Worm (Caenorhabditis elegans) whole organism, L4 larva: ENCODE data around the gene wdr-60.

Experiments
- F10B5.3 ChIP-seq: sonication (generic microtip); optimal IDR thresholded peaks from 2 replicates; lab custom pipeline; 2016; ENCODE audit warnings: mild to moderate bottlenecking, missing genetic modification characterization, missing compliant biosample characterization
- F49E8.2 ChIP-seq: sonication (generic microtip); optimal IDR thresholded peaks from 2 replicates; lab custom pipeline; 2016; ENCODE audit warnings: missing compliant biosample characterization, mild to moderate bottlenecking, missing genetic modification characterization, borderline replicate concordance
- R02D3.7 ChIP-seq: fragments of 150-350 bp; sonication (generic microtip); optimal IDR thresholded peaks from 3 replicates; lab custom pipeline; 2014; ENCODE audit warnings: missing biosample characterization, missing genetic modification characterization
- T20F7.1 ChIP-seq: fragments of 200-800 bp; sonication (Bioruptor generic); optimal IDR thresholded peaks from 2 replicates; lab custom pipeline; 2018; ENCODE audit warnings: mild to moderate bottlenecking, missing genetic modification characterization, missing compliant biosample characterization
- Y105C5A.15 ChIP-seq: fragments of 200-800 bp; sonication (Bioruptor generic); IDR thresholded peaks from 2 replicates; pipeline ENCODE4 v1.3.6; 2022; ENCODE audit warnings: missing genetic modification characterization, missing compliant biosample characterization
- Y48G9A.11 ChIP-seq: fragments of 200-800 bp; sonication (Bioruptor generic); IDR thresholded peaks from 2 replicates; pipeline ENCODE4 v1.3.6; 2022; ENCODE audit warnings: missing genetic modification reagents, missing genetic modification characterization, missing compliant biosample characterization
- Y75B8A.6 ChIP-seq: fragments of 200-800 bp; sonication (Bioruptor generic); IDR thresholded peaks from 2 replicates; pipeline ENCODE4 v1.3.6; 2022; ENCODE audit warnings: missing genetic modification reagents, missing genetic modification characterization, missing compliant biosample characterization
- ZK337.2 ChIP-seq: fragments of 200-800 bp; sonication (Bioruptor generic); IDR thresholded peaks from 2 replicates; pipeline ENCODE4 v1.3.6; 2022; ENCODE audit warnings: missing genetic modification reagents, missing genetic modification characterization, missing compliant biosample characterization
- ama-1 ChIP-seq: fragments of 150-350 bp; optimal IDR thresholded peaks from 2 replicates; lab custom pipeline; 2014; ENCODE audit warnings: inconsistent platforms, mixed read lengths
- arid-1 ChIP-seq: fragments of 200-800 bp; sonication (Bioruptor generic); conservative IDR thresholded peaks from 2 replicates; pipeline ENCODE4 v1.3.6; 2022; ENCODE audit warnings: missing genetic modification reagents, missing genetic modification characterization, missing compliant biosample characterization
- ceh-20 ChIP-seq: fragments of 200-800 bp; sonication (Bioruptor generic); IDR thresholded peaks from 2 replicates; pipeline ENCODE4 v1.3.6; 2022; ENCODE audit warnings: missing genetic modification reagents, missing genetic modification characterization, missing compliant biosample characterization
- ceh-32 ChIP-seq: sonication (generic microtip); optimal IDR thresholded peaks from 2 replicates; lab custom pipeline; 2016; ENCODE audit warnings: mild to moderate bottlenecking, missing genetic modification characterization, missing compliant biosample characterization; ENCODE audit not compliant: poor library complexity
- ceh-82 ChIP-seq: sonication (generic microtip); optimal IDR thresholded peaks from 2 replicates; lab custom pipeline; 2017; ENCODE audit warnings: missing biosample characterization, missing genetic modification characterization
- cey-2 ChIP-seq: sonication (generic microtip); optimal IDR thresholded peaks from 3 replicates; lab custom pipeline; 2017; ENCODE audit warnings: missing genetic modification characterization, mild to moderate bottlenecking, missing compliant biosample characterization, antibody characterized with exemption, borderline replicate concordance; ENCODE audit not compliant: insufficient read depth
- ctbp-1 ChIP-seq: fragments of 200-800 bp; sonication (Bioruptor generic); IDR thresholded peaks from 2 replicates; pipeline ENCODE4 v1.3.6; 2022; ENCODE audit warnings: missing genetic modification reagents, missing genetic modification characterization, missing compliant biosample characterization
- daf-16 ChIP-seq, 3 experiments: sonication (generic microtip); optimal IDR thresholded peaks; 2 replicates each; lab custom pipeline; 2016 to 2017; ENCODE audit warnings: missing genetic modification characterization in 3 of 3, missing genetic modification reagents in 3 of 3, mild to moderate bottlenecking in 2 of 3, missing compliant biosample characterization in 2 of 3, missing biosample characterization in 1 of 3, moderate library complexity in 1 of 3
- daf-8 ChIP-seq: fragments of 200-800 bp; sonication (Bioruptor generic); IDR thresholded peaks from 2 replicates; pipeline ENCODE4 v1.3.6; 2022; ENCODE audit warnings: missing genetic modification characterization, missing compliant biosample characterization
- dmd-9 ChIP-seq: fragments of 200-800 bp; sonication (Bioruptor generic); IDR thresholded peaks from 2 replicates; pipeline ENCODE4 v1.3.6; 2022; ENCODE audit warnings: missing genetic modification reagents, missing genetic modification characterization, missing compliant biosample characterization
- dpl-1 ChIP-seq: fragments of 150-350 bp; optimal IDR thresholded peaks from 2 replicates; lab custom pipeline; 2014; ENCODE audit warnings: missing biosample characterization, missing genetic modification reagents, missing genetic modification characterization
- dve-1 ChIP-seq: sonication (generic microtip); optimal IDR thresholded peaks from 2 replicates; lab custom pipeline; 2017; ENCODE audit warnings: antibody characterized with exemption, mild to moderate bottlenecking, missing genetic modification characterization, missing compliant biosample characterization; ENCODE audit not compliant: insufficient read depth
- egl-43 ChIP-seq: fragments of 200-800 bp; sonication (Bioruptor generic); IDR thresholded peaks from 2 replicates; pipeline ENCODE4 v1.3.6; 2022; ENCODE audit warnings: missing genetic modification reagents, missing genetic modification characterization, missing compliant biosample characterization
- fkh-10 ChIP-seq: fragments of 150-350 bp; optimal IDR thresholded peaks from 2 replicates; lab custom pipeline; 2014; ENCODE audit warnings: missing biosample characterization, missing genetic modification reagents, missing genetic modification characterization
- gei-8 ChIP-seq: fragments of 200-800 bp; sonication (Bioruptor generic); optimal IDR thresholded peaks from 2 replicates; lab custom pipeline; 2018; ENCODE audit warnings: mild to moderate bottlenecking, missing genetic modification characterization, missing compliant biosample characterization
- hif-1 ChIP-seq, 2 experiments: sonication (generic microtip); optimal IDR thresholded peaks; 2 replicates each; lab custom pipeline; 2016 to 2017; ENCODE audit warnings: missing compliant biosample characterization in 2 of 2, missing genetic modification characterization in 2 of 2, missing genetic modification reagents in 2 of 2, missing genotype in 2 of 2, mild to moderate bottlenecking in 1 of 2
- hmg-1.1 ChIP-seq: fragments of 200-800 bp; sonication (Bioruptor generic); IDR thresholded peaks from 2 replicates; pipeline ENCODE4 v1.3.6; 2022; ENCODE audit warnings: missing genetic modification reagents, missing genetic modification characterization, missing compliant biosample characterization
- jun-1 ChIP-seq: fragments of 150-350 bp; optimal IDR thresholded peaks from 2 replicates; lab custom pipeline; 2014; ENCODE audit warnings: missing biosample characterization, missing genetic modification reagents, missing genetic modification characterization
- lin-15B ChIP-seq: fragments of 150-350 bp; sonication (generic microtip); optimal IDR thresholded peaks from 3 replicates; lab custom pipeline; 2014; ENCODE audit warnings: missing biosample characterization, missing genetic modification characterization
- lin-29 ChIP-seq: fragments of 200-800 bp; sonication (Bioruptor generic); IDR thresholded peaks from 2 replicates; pipeline ENCODE4 v1.3.6; 2022; ENCODE audit warnings: missing genetic modification reagents, missing genetic modification characterization, missing compliant biosample characterization
- madf-5 ChIP-seq, 2 experiments: fragments of 200-800 bp; sonication (Bioruptor generic); IDR thresholded peaks; 2 replicates each; pipeline ENCODE4 v1.3.6; 2022; ENCODE audit warnings: missing compliant biosample characterization in 2 of 2, missing genetic modification characterization in 2 of 2
- mep-1 ChIP-seq: fragments of 150-350 bp; sonication (generic microtip); optimal IDR thresholded peaks from 3 replicates; lab custom pipeline; 2014; ENCODE audit warnings: missing biosample characterization, missing genetic modification characterization
- nhr-102 ChIP-seq: sonication (generic microtip); optimal IDR thresholded peaks from 2 replicates; lab custom pipeline; 2016; ENCODE audit warnings: mild to moderate bottlenecking, missing genetic modification characterization, moderate library complexity, missing compliant biosample characterization
- nhr-111 ChIP-seq: fragments of 200-800 bp; sonication (Bioruptor generic); optimal IDR thresholded peaks from 2 replicates; lab custom pipeline; 2018; ENCODE audit warnings: mild to moderate bottlenecking, missing genetic modification characterization, missing compliant biosample characterization
- nhr-25 ChIP-seq: sonication (generic microtip); optimal IDR thresholded peaks from 2 replicates; lab custom pipeline; 2017; ENCODE audit warnings: missing genetic modification characterization, mild to moderate bottlenecking, missing compliant biosample characterization, antibody characterized with exemption, moderate library complexity, borderline replicate concordance; ENCODE audit not compliant: insufficient read depth
- nhr-28 ChIP-seq: fragments of 150-350 bp; optimal IDR thresholded peaks from 2 replicates; lab custom pipeline; 2014; ENCODE audit warnings: missing biosample characterization, missing genetic modification characterization
- nhr-41 ChIP-seq: fragments of 200-800 bp; sonication (Bioruptor generic); IDR thresholded peaks from 2 replicates; pipeline ENCODE4 v1.3.6; 2022; ENCODE audit warnings: missing genetic modification reagents, missing genetic modification characterization, missing compliant biosample characterization
- nhr-76 ChIP-seq: fragments of 150-350 bp; optimal IDR thresholded peaks from 2 replicates; lab custom pipeline; 2014; ENCODE audit warnings: missing biosample characterization, missing genetic modification characterization
- pha-4 ChIP-seq, 2 experiments: fragments of 150-350 bp in 1 of 2; fragments of 200-800 bp in 1 of 2; sonication (Bioruptor generic) in 1 of 2; IDR thresholded peaks in 1 of 2; optimal IDR thresholded peaks in 1 of 2; 2 replicates each; pipeline versions ENCODE4 v1.3.6 to Lab custom; 2014 to 2022; ENCODE audit warnings: missing genetic modification characterization in 2 of 2, missing genetic modification reagents in 2 of 2, missing biosample characterization in 1 of 2, missing compliant biosample characterization in 1 of 2
- php-3 ChIP-seq: fragments of 200-800 bp; sonication (Bioruptor generic); IDR thresholded peaks from 2 replicates; pipeline ENCODE4 v1.3.6; 2022; ENCODE audit warnings: missing genetic modification reagents, missing genetic modification characterization, missing compliant biosample characterization
- sdz-12 ChIP-seq: fragments of 200-800 bp; sonication (Bioruptor generic); optimal IDR thresholded peaks from 2 replicates; lab custom pipeline; 2018; ENCODE audit warnings: mild to moderate bottlenecking, missing genetic modification characterization, missing compliant biosample characterization
- skn-1 ChIP-seq: fragments of 150-350 bp; optimal IDR thresholded peaks from 2 replicates; lab custom pipeline; 2014; ENCODE audit warnings: missing biosample characterization, missing genetic modification characterization
- spr-3 ChIP-seq: fragments of 200-800 bp; sonication (Bioruptor generic); optimal IDR thresholded peaks from 2 replicates; lab custom pipeline; 2018; ENCODE audit warnings: mild to moderate bottlenecking, missing genetic modification characterization, missing compliant biosample characterization
- unc-39 ChIP-seq: sonication (generic microtip); optimal IDR thresholded peaks from 2 replicates; lab custom pipeline; 2017; ENCODE audit warnings: missing biosample characterization, missing genetic modification characterization
- unc-62 ChIP-seq, 3 experiments: fragments of 150-350 bp in 1 of 3; sonication (generic microtip); optimal IDR thresholded peaks in 2 of 3; peaks in 1 of 3; 1 replicate in 1 of 3; 2 replicates in 2 of 3; lab custom pipeline; 2014 to 2017; ENCODE audit warnings: missing biosample characterization in 3 of 3, missing genetic modification characterization in 3 of 3, missing genetic modification reagents in 3 of 3, missing genotype in 1 of 3
- vab-7 ChIP-seq: fragments of 200-800 bp; sonication (Bioruptor generic); IDR thresholded peaks from 2 replicates; pipeline ENCODE4 v1.3.6; 2022; ENCODE audit warnings: missing genetic modification reagents, missing genetic modification characterization, missing compliant biosample characterization
- zfp-3 ChIP-seq: fragments of 200-800 bp; sonication (Bioruptor generic); conservative IDR thresholded peaks from 2 replicates; pipeline ENCODE4 v1.3.6; 2022; ENCODE audit warnings: missing genetic modification reagents, missing genetic modification characterization, missing compliant biosample characterization

Gene wdr-60

DNA sequence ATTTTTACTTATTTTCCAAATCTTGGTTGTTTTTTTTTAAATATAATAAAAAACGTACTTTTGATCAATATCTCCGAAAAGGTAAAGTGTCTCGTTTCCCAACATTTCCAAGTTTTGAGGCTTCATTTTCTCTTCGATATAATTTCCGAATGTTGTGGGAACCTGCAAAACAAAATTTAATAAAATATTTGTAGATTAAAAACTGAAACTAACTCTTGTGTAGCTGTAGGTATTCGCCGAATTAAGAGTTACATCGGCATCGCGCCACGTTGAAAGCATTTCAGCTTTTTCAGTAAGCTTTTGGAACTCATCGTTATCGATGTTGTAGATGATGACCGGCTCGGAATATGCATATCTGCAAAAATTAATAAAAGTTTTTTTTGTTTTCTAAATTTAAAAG, 24.6 kb upstream of the wdr-60 start, which contains the start of gene vps-22:
TSS of gene vps-22 (minus strand) at position 101 of the 400 bp plus-strand sequence.
- TF ChIP-seq Y105C5A.15 (GFP tag; lab: Robert Waterston, UW): no peak
- TF ChIP-seq php-3 (GFP tag; lab: Robert Waterston, UW): no peak
- no peak for TF ChIP-seq nhr-28
- no peak for TF ChIP-seq F10B5.3
- TF ChIP-seq R02D3.7 (tag; lab: Kevin White, UChicago): no peak
- TF ChIP-seq daf-8 (GFP tag; lab: Robert Waterston, UW): no peak
- TF ChIP-seq fkh-10: no peak
- TF ChIP-seq ceh-82: no peak
- no peak for TF ChIP-seq nhr-25 (tag; lab: Kevin White, UChicago)
- TF ChIP-seq, all 104 proteins: peak for 0

DNA sequence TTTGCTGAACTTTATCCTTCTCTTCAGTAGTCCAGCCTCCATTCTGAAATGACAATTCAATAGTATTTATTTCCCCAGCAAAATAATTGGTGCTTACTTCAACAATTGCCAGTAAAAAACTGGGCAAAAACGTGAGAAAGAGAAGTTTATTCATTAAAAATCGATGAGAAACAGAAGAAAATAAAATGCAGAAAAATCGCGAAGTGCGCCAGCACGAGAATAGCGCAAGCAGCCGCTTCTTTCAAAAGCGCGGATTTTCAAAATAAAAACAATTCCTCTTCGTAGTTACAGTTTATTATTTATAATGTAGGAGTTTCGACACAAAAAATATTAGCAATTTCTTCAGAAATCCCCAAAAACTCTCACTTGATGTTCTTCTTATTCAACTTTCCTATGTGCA, 24.1 kb upstream of the wdr-60 start, which contains the start of gene C27F2.9:
TSS of gene C27F2.9 (minus strand) at position 159 of the 400 bp plus-strand sequence.
- TF ChIP-seq ceh-32: no peak
- peak; percentile 85 for TF ChIP-seq pha-4 (GFP tag; IDR thresholded peaks at IDR 0.05; lab: Robert Waterston, UW)
- peak; percentile 86 for TF ChIP-seq pha-4 (tag; optimal IDR thresholded peaks at IDR 0.05; lab: Kevin White, UChicago)
- TF ChIP-seq spr-3: no peak
- peak; percentile 32; the same call in 1 of the 2 replicates for TF ChIP-seq ctbp-1
- peak; percentile 83 for TF ChIP-seq T20F7.1 (GFP tag; lab: Kevin White, UChicago)
- peak; percentile 19 for TF ChIP-seq F49E8.2
- no peak for TF ChIP-seq skn-1 (tag; lab: Kevin White, UChicago)
- peak; percentile 40 to 58 for TF ChIP-seq hif-1 (tag; optimal IDR thresholded peaks at IDR 0.05; lab: Kevin White, UChicago)
- TF ChIP-seq ZK337.2: no peak
- peak in 1 of 2 experiments; percentile 62 for TF ChIP-seq daf-16 (GFP tag; optimal IDR thresholded peaks at IDR 0.05; lab: Kevin White, UChicago)
- peak; percentile 75 for TF ChIP-seq daf-16 (tag; optimal IDR thresholded peaks at IDR 0.05; lab: Kevin White, UChicago)
- 0 out of 2 replicates have a peak, but pooled peaks have one; percentile 57 for TF ChIP-seq zfp-3
- peak; percentile 99 for TF ChIP-seq dpl-1 (GFP tag; lab: Kevin White, UChicago)
- TF ChIP-seq egl-43 (GFP tag; lab: Robert Waterston, UW): no peak
- TF ChIP-seq R02D3.7 (tag; lab: Kevin White, UChicago): no peak
- peak in 1 of 2 experiments; percentile 44; a peak in 1 of 4 replicates for TF ChIP-seq madf-5 (GFP tag; IDR thresholded peaks at IDR 0.05; lab: Robert Waterston, UW)
- no peak for TF ChIP-seq cey-2 (tag; lab: Kevin White, UChicago)
- no peak for TF ChIP-seq lin-29
- no peak for TF ChIP-seq nhr-41 (GFP tag; lab: Robert Waterston, UW)
- TF ChIP-seq lin-15B (tag; lab: Kevin White, UChicago): peak; percentile 36
- TF ChIP-seq dve-1 (tag; lab: Kevin White, UChicago): peak; percentile 82
- no peak for TF ChIP-seq nhr-76
- no peak for TF ChIP-seq Y48G9A.11 (GFP tag; lab: Robert Waterston, UW)
- no peak for TF ChIP-seq nhr-28
- TF ChIP-seq mep-1 (tag; lab: Kevin White, UChicago): peak; percentile 88
- peak; percentile 22 for TF ChIP-seq ama-1 (lab: Kevin White, UChicago)
- no peak for TF ChIP-seq sdz-12 (GFP tag; lab: Kevin White, UChicago)
- peak; percentile 74; the same call in 1 of the 2 replicates for TF ChIP-seq dmd-9
- peak; percentile 56 for TF ChIP-seq F10B5.3
- peak; percentile 77; the same call in 1 of the 2 replicates for TF ChIP-seq arid-1
- no peak for TF ChIP-seq Y105C5A.15 (GFP tag; lab: Robert Waterston, UW)
- TF ChIP-seq vab-7 (GFP tag; lab: Robert Waterston, UW): no peak
- TF ChIP-seq nhr-111 (GFP tag; lab: Kevin White, UChicago): no peak
- TF ChIP-seq Y75B8A.6 (GFP tag; lab: Robert Waterston, UW): no peak
- TF ChIP-seq ceh-20 (GFP tag; lab: Robert Waterston, UW): peak; percentile 77
- TF ChIP-seq gei-8: no peak
- no peak for TF ChIP-seq unc-39 (tag; lab: Kevin White, UChicago)
- peak; percentile 85 for TF ChIP-seq nhr-102 (tag; lab: Kevin White, UChicago)
- no peak for TF ChIP-seq jun-1
- TF ChIP-seq hmg-1.1: peak; percentile 82
- TF ChIP-seq unc-62 (GFP tag; optimal IDR thresholded peaks at IDR 0.05 in 1 of 2; lab: Kevin White, UChicago): peak in 1 of 2 experiments; percentile 98
- no peak for TF ChIP-seq unc-62 (tag; optimal IDR thresholded peaks at IDR 0.05; lab: Kevin White, UChicago)
